Worm (Caenorhabditis elegans) whole organism, young adult: ENCODE data around the gene spp-12.

Experiments used
- B0019.2 ChIP-seq: fragments of 200-800 bp; sonication (Bioruptor generic); conservative IDR thresholded peaks from 2 replicates; pipeline ENCODE4 v1.3.6; 2022; ENCODE audit warnings: missing genetic modification reagents, missing genetic modification characterization, missing compliant biosample characterization
- C17E4.6 ChIP-seq: fragments of 200-800 bp; sonication (Bioruptor generic); IDR thresholded peaks from 2 replicates; pipeline ENCODE4 v1.3.6; 2022; ENCODE audit warnings: missing genetic modification reagents, missing genetic modification characterization, missing compliant biosample characterization
- F22D6.2 ChIP-seq: sonication (generic microtip); optimal IDR thresholded peaks from 2 replicates; lab custom pipeline; 2016; ENCODE audit warnings: mild to moderate bottlenecking, missing genetic modification characterization, missing compliant biosample characterization
- F23B12.7 ChIP-seq: sonication (generic microtip); optimal IDR thresholded peaks from 2 replicates; lab custom pipeline; 2017; ENCODE audit warnings: missing genetic modification characterization, mild to moderate bottlenecking, missing compliant biosample characterization, antibody characterized with exemption, moderate library complexity; ENCODE audit not compliant: insufficient read depth
- F33H1.4 ChIP-seq: fragments of 200-800 bp; sonication (Bioruptor generic); IDR thresholded peaks from 2 replicates; pipeline ENCODE4 v1.3.6; 2022; ENCODE audit warnings: missing genetic modification reagents, missing genetic modification characterization, missing compliant biosample characterization
- F52B5.7 ChIP-seq: sonication (generic microtip); optimal IDR thresholded peaks from 2 replicates; lab custom pipeline; 2016; ENCODE audit warnings: mild to moderate bottlenecking, missing genetic modification characterization, missing compliant biosample characterization
- Y56A3A.18 ChIP-seq: fragments of 200-800 bp; sonication (Bioruptor generic); IDR thresholded peaks from 2 replicates; pipeline ENCODE4 v1.3.6; 2022; ENCODE audit warnings: missing genetic modification reagents, missing genetic modification characterization, missing compliant biosample characterization
- ama-1 ChIP-seq, 3 experiments: fragments of 150-350 bp in 1 of 3; sonication (generic microtip) in 2 of 3; optimal IDR thresholded peaks; 2 replicates each; lab custom pipeline; 2014 to 2018; ENCODE audit warnings: missing biosample characterization in 2 of 3, missing genetic modification characterization in 2 of 3, missing genetic modification reagents in 2 of 3
- athp-1 ChIP-seq: sonication (generic microtip); optimal IDR thresholded peaks from 2 replicates; lab custom pipeline; 2017; ENCODE audit warnings: mild to moderate bottlenecking, missing genetic modification characterization, missing compliant biosample characterization
- cebp-2 ChIP-seq: fragments of 200-800 bp; sonication (Bioruptor generic); IDR thresholded peaks from 2 replicates; pipeline ENCODE4 v1.3.6; 2022; ENCODE audit warnings: missing genetic modification characterization, missing compliant biosample characterization
- ceh-27 ChIP-seq: fragments of 200-800 bp; sonication (Bioruptor generic); optimal IDR thresholded peaks from 2 replicates; lab custom pipeline; 2018; ENCODE audit warnings: mild to moderate bottlenecking, missing genetic modification characterization, moderate library complexity, missing compliant biosample characterization
- ceh-58 ChIP-seq: fragments of 200-800 bp; sonication (Bioruptor generic); IDR thresholded peaks from 2 replicates; pipeline ENCODE4 v1.3.6; 2022; ENCODE audit warnings: missing genetic modification characterization, missing compliant biosample characterization
- dox-1 ChIP-seq: fragments of 200-800 bp; sonication (Bioruptor generic); IDR thresholded peaks from 2 replicates; pipeline ENCODE4 v1.3.6; 2022; ENCODE audit warnings: missing genetic modification reagents, missing genetic modification characterization, missing compliant biosample characterization
- him-1 ChIP-seq: sonication (generic microtip); optimal IDR thresholded peaks from 2 replicates; lab custom pipeline; 2016; ENCODE audit warnings: missing genotype, missing genetic modification reagents, missing genetic modification characterization, missing compliant biosample characterization
- hrde-1 ChIP-seq: sonication (generic microtip); optimal IDR thresholded peaks from 2 replicates; lab custom pipeline; 2016; ENCODE audit warnings: missing genetic modification characterization, mild to moderate bottlenecking, missing compliant biosample characterization, moderate library complexity, missing genotype, missing genetic modification reagents, borderline replicate concordance
- madf-3 ChIP-seq: fragments of 200-800 bp; sonication (Bioruptor generic); IDR thresholded peaks from 2 replicates; pipeline ENCODE4 v1.3.6; 2022; ENCODE audit warnings: missing genetic modification reagents, missing genetic modification characterization, missing compliant biosample characterization
- nfyb-1 ChIP-seq: fragments of 200-800 bp; sonication (Bioruptor generic); IDR thresholded peaks from 2 replicates; pipeline ENCODE4 v1.3.6; 2022; ENCODE audit warnings: missing genetic modification reagents, missing genetic modification characterization, missing compliant biosample characterization
- nhr-27 ChIP-seq: fragments of 200-800 bp; sonication (Bioruptor generic); optimal IDR thresholded peaks from 2 replicates; lab custom pipeline; 2018; ENCODE audit warnings: mild to moderate bottlenecking, missing genetic modification characterization, moderate library complexity, missing compliant biosample characterization
- repo-1 ChIP-seq: sonication (generic microtip); optimal IDR thresholded peaks from 2 replicates; lab custom pipeline; 2017; ENCODE audit warnings: mild to moderate bottlenecking, missing genetic modification characterization, missing compliant biosample characterization
- sdz-38 ChIP-seq: sonication (generic microtip); optimal IDR thresholded peaks from 2 replicates; lab custom pipeline; 2016; ENCODE audit warnings: missing genotype, missing genetic modification characterization, missing compliant biosample characterization
- snpc-1.3 ChIP-seq: sonication (generic microtip); optimal IDR thresholded peaks from 2 replicates; lab custom pipeline; 2017; ENCODE audit warnings: missing genetic modification characterization, mild to moderate bottlenecking, missing compliant biosample characterization, antibody characterized with exemption, moderate library complexity, missing genotype, missing genetic modification reagents; ENCODE audit not compliant: insufficient read depth
- unc-130 ChIP-seq: sonication (generic microtip); optimal IDR thresholded peaks from 2 replicates; lab custom pipeline; 2016; ENCODE audit warnings: missing genetic modification reagents, missing genetic modification characterization, missing compliant biosample characterization
- xnd-1 ChIP-seq: sonication (generic microtip); optimal IDR thresholded peaks from 2 replicates; lab custom pipeline; 2016; ENCODE audit warnings: missing genotype, missing genetic modification reagents, missing genetic modification characterization, missing compliant biosample characterization

Gene spp-12

DNA sequence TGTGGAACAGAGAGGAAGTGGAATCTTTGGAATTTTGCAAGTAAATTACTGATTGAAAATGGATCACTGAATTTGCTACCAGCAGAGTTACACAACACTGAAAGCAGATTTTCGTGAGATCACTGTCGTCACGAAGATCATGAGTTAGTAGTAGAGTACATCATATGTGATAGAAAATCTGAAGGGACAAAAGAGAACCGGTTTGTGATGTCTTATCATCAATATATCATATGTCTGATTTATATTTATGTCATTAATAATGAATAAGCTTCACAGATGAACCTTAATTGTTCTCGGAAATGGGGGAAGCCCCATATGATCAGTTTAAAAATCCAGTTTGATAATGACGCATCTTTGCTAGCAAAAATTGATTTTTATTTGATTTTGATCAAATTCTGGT, 46.4 kb downstream of the spp-12 start:
- no peak for TF ChIP-seq dox-1 (GFP tag; lab: Robert Waterston, UW)
- no peak for TF ChIP-seq hrde-1 (tag; lab: Kevin White, UChicago)
- TF ChIP-seq unc-130 (GFP tag; lab: Kevin White, UChicago): no peak
- TF ChIP-seq Y56A3A.18: no peak
- no peak for TF ChIP-seq nfyb-1
- TF ChIP-seq cebp-2 (GFP tag; lab: Robert Waterston, UW): no peak
- TF ChIP-seq athp-1: no peak
- TF ChIP-seq F33H1.4 (GFP tag; lab: Robert Waterston, UW): no peak
- no peak for TF ChIP-seq F23B12.7 (tag; lab: Kevin White, UChicago)
- TF ChIP-seq F52B5.7 (tag; lab: Kevin White, UChicago): no peak
- TF ChIP-seq ceh-58 (GFP tag; lab: Robert Waterston, UW): no peak
- no peak for TF ChIP-seq ceh-27 (GFP tag; lab: Kevin White, UChicago)
- no peak for TF ChIP-seq ama-1 (optimal IDR thresholded peaks at IDR 0.05; lab: Kevin White, UChicago)
- TF ChIP-seq ama-1 (GFP tag; optimal IDR thresholded peaks at IDR 0.05; lab: Kevin White, UChicago): no peak
- no peak for TF ChIP-seq repo-1 (tag; lab: Kevin White, UChicago)
- no peak for TF ChIP-seq snpc-1.3 (tag; lab: Kevin White, UChicago)
- no peak for TF ChIP-seq B0019.2 (GFP tag; lab: Robert Waterston, UW)
- no peak for TF ChIP-seq C17E4.6 (GFP tag; lab: Robert Waterston, UW)
- TF ChIP-seq sdz-38: no peak

DNA sequence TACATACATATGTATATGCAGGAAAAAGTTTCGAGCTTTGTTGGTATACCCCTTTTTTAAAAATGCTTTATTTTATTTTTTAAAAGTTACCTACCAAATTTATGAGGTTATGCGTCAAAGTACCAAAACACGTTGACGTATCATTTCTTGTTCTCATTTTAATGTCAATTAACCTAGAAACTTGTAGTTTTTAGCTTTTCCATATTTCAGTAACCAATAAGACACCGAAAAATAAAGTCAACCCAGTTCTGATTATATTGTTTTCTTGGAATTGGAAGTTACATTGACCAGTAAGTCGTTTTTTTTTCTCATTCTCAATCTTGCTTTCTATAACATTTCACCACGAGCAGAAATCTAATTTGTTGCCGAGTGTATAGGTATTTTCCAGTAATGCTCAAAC, 47.2 kb downstream of the spp-12 start, which contains the start of gene srw-145:
srw-145 (plus strand) TSS at position 301 of the 400 bp plus-strand sequence.
- TF ChIP-seq xnd-1 (no peak), madf-3 (no peak), him-1 (no peak), F22D6.2 (no peak), ceh-27 (GFP tag; lab: Kevin White, UChicago) (no peak), nhr-27 (no peak)
